4 worm cellular contexts compared by ENCODE assay signal in the genomic region with DNA sequence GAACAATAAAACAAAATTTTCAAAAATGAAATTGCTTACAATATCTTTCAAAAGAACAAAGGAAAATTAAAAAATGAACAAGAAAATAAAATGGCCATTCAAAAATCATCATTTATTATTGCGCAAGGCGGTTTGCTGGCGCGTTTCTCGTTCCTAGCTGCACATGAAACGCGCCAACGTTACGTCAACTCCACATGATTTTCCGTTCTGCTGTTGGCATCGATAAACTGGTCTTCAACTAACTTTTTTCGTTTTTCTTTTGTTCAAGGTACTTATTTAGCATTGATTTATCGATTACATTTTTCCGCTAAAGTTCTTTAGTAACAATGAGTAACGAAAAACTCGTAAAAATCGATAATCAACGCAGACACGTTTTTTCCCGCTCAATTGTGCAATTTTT.
TF ChIP-seq lines count a peak whose summit lies in the region.

A gene (minus strand): TSS at position 75 of the 400 bp plus-strand sequence.
A gene (plus strand): TSS at position 135 of the 400 bp plus-strand sequence.

TF ChIP-seq in whole organism, L2 larva, 48 proteins besides CTCF, POLR2A, EP300 and RAD21 (continues in another document):
- TF ChIP-seq C34F6.9 (tag; optimal IDR thresholded peaks at IDR 0.05; lab: Kevin White, UChicago), result peak; percentile 93
- TF ChIP-seq sem-4 (tag; optimal IDR thresholded peaks at IDR 0.05; lab: Kevin White, UChicago), result peak; percentile 79
- peak; percentile 86 for TF ChIP-seq gmeb-1 (tag; optimal IDR thresholded peaks at IDR 0.05; lab: Kevin White, UChicago)
- peak; percentile 60 for TF ChIP-seq snpc-4 (tag; optimal IDR thresholded peaks at IDR 0.05; lab: Kevin White, UChicago)
- peak; percentile 88 for TF ChIP-seq sma-9 (GFP tag; optimal IDR thresholded peaks at IDR 0.05; lab: Kevin White, UChicago)
- TF ChIP-seq sma-9 (tag; optimal IDR thresholded peaks at IDR 0.05; lab: Kevin White, UChicago), result no peak
- peak; percentile 67 for TF ChIP-seq skn-1 (tag; optimal IDR thresholded peaks at IDR 0.05; lab: Kevin White, UChicago)
- peak; percentile 28 for TF ChIP-seq nhr-237 (tag; optimal IDR thresholded peaks at IDR 0.05; lab: Kevin White, UChicago)
- no peak for TF ChIP-seq ceh-82 (tag; optimal IDR thresholded peaks at IDR 0.05; lab: Kevin White, UChicago)
- peak; percentile 67 to 89 for TF ChIP-seq lsy-2 (tag; optimal IDR thresholded peaks at IDR 0.05; lab: Kevin White, UChicago)
- no peak for TF ChIP-seq dmd-4 (tag; optimal IDR thresholded peaks at IDR 0.05; lab: Kevin White, UChicago)
- no peak for TF ChIP-seq nhr-12 (tag; optimal IDR thresholded peaks at IDR 0.05; lab: Kevin White, UChicago)
- no peak for TF ChIP-seq mbf-1 (tag; optimal IDR thresholded peaks at IDR 0.05; lab: Kevin White, UChicago)
- no peak for TF ChIP-seq Y55F3AM.14 (GFP tag; optimal IDR thresholded peaks at IDR 0.05; lab: Kevin White, UChicago)
- peak; percentile 73 for TF ChIP-seq lin-13 (GFP tag; optimal IDR thresholded peaks at IDR 0.05; lab: Kevin White, UChicago)
- peak; percentile 73 for TF ChIP-seq nhr-21 (tag; optimal IDR thresholded peaks at IDR 0.05; lab: Kevin White, UChicago)
- no peak for TF ChIP-seq ceh-16 (tag; optimal IDR thresholded peaks at IDR 0.05; lab: Kevin White, UChicago)
- TF ChIP-seq mab-5 (tag; optimal IDR thresholded peaks at IDR 0.05; lab: Kevin White, UChicago), result peak; percentile 37
- TF ChIP-seq F13H6.1 (tag; optimal IDR thresholded peaks at IDR 0.05; lab: Kevin White, UChicago), result peak; percentile 83
- peak; percentile 80 for TF ChIP-seq sma-3 (GFP tag; optimal IDR thresholded peaks at IDR 0.05; lab: Kevin White, UChicago)
- TF ChIP-seq alr-1 (tag; optimal IDR thresholded peaks at IDR 0.05; lab: Kevin White, UChicago), result no peak
- peak; percentile 77 for TF ChIP-seq ztf-4 (tag; optimal IDR thresholded peaks at IDR 0.05; lab: Kevin White, UChicago)

TF ChIP-seq in whole organism, L4 larva, 104 proteins besides CTCF, POLR2A, EP300 and RAD21 (continues in another document):
- TF ChIP-seq nhr-48 (tag; optimal IDR thresholded peaks at IDR 0.05; lab: Kevin White, UChicago) (peak; percentile 62), hlh-11 (tag; optimal IDR thresholded peaks at IDR 0.05; lab: Kevin White, UChicago) (peak; percentile 86), lin-39 (tag; optimal IDR thresholded peaks at IDR 0.05; lab: Kevin White, UChicago) (no peak), ceh-28 (tag; optimal IDR thresholded peaks at IDR 0.05; lab: Kevin White, UChicago) (peak; percentile 79), duxl-1 (tag; optimal IDR thresholded peaks at IDR 0.05; lab: Kevin White, UChicago; ENCODE audit: poor library complexity) (peak; percentile 60), dve-1 (tag; optimal IDR thresholded peaks at IDR 0.05; lab: Kevin White, UChicago; ENCODE audit: insufficient read depth) (peak; percentile 83), nhr-11 (tag; optimal IDR thresholded peaks at IDR 0.05; lab: Kevin White, UChicago) (peak; percentile 72), lin-15B (tag; optimal IDR thresholded peaks at IDR 0.05; lab: Kevin White, UChicago) (no peak), nhr-77 (tag; optimal IDR thresholded peaks at IDR 0.05; lab: Kevin White, UChicago) (peak; percentile 88), ZK546.5 (tag; optimal IDR thresholded peaks at IDR 0.05; lab: Kevin White, UChicago) (no peak), mxl-3 (GFP tag; optimal IDR thresholded peaks at IDR 0.05; lab: Kevin White, UChicago) (peak; percentile 76), unc-62 (GFP tag; optimal IDR thresholded peaks at IDR 0.05 in 1 of 2; lab: Kevin White, UChicago) (no peak), unc-62 (tag; optimal IDR thresholded peaks at IDR 0.05; lab: Kevin White, UChicago) (no peak), nhr-102 (tag; optimal IDR thresholded peaks at IDR 0.05; lab: Kevin White, UChicago) (peak; percentile 81), T26A8.4 (GFP tag; IDR thresholded peaks at IDR 0.05; lab: Robert Waterston, UW) (peak; percentile 64), nhr-6 (tag; optimal IDR thresholded peaks at IDR 0.05; lab: Kevin White, UChicago) (peak; percentile 56), lsy-2 (tag; optimal IDR thresholded peaks at IDR 0.05; lab: Kevin White, UChicago) (peak; percentile 44 to 90), ceh-32 (tag; optimal IDR thresholded peaks at IDR 0.05; lab: Kevin White, UChicago; ENCODE audit: poor library complexity) (no peak), F37D6.2 (tag; optimal IDR thresholded peaks at IDR 0.05; lab: Kevin White, UChicago) (peak; percentile 11), sdz-12 (GFP tag; optimal IDR thresholded peaks at IDR 0.05; lab: Kevin White, UChicago) (no peak), lin-13 (GFP tag; optimal IDR thresholded peaks at IDR 0.05; lab: Kevin White, UChicago) (peak; percentile 62), ztf-11 (tag; optimal IDR thresholded peaks at IDR 0.05; lab: Kevin White, UChicago) (no peak)

TF ChIP-seq in whole organism, late embryonic, 69 proteins besides CTCF, POLR2A, EP300 and RAD21 (continues in another document):
- TF ChIP-seq fkh-10 (GFP tag; optimal IDR thresholded peaks at IDR 0.05; lab: Kevin White, UChicago) (no peak), rnt-1 (tag; optimal IDR thresholded peaks at IDR 0.05; lab: Kevin White, UChicago) (peak; percentile 71), ceh-48 (tag; optimal IDR thresholded peaks at IDR 0.05; lab: Kevin White, UChicago) (peak; percentile 64), pros-1 (tag; optimal IDR thresholded peaks at IDR 0.05; lab: Kevin White, UChicago) (no peak), fax-1 (tag; optimal IDR thresholded peaks at IDR 0.05; lab: Kevin White, UChicago) (peak; percentile 39), ceh-24 (tag; optimal IDR thresholded peaks at IDR 0.05; lab: Kevin White, UChicago) (no peak), ttx-3 (tag; optimal IDR thresholded peaks at IDR 0.05; lab: Kevin White, UChicago) (peak; percentile 69), lim-6 (tag; optimal IDR thresholded peaks at IDR 0.05; lab: Kevin White, UChicago) (no peak), ceh-18 (tag; optimal IDR thresholded peaks at IDR 0.05; lab: Kevin White, UChicago) (peak; percentile 72), mec-3 (tag; optimal IDR thresholded peaks at IDR 0.05; lab: Kevin White, UChicago; ENCODE audit: borderline replicate concordance) (no peak), K09A11.1 (tag; optimal IDR thresholded peaks at IDR 0.05; lab: Kevin White, UChicago; ENCODE audit: insufficient read depth) (no peak), unc-86 (tag; optimal IDR thresholded peaks at IDR 0.05; lab: Kevin White, UChicago) (peak; percentile 65), nhr-232 (tag; optimal IDR thresholded peaks at IDR 0.05; lab: Kevin White, UChicago) (peak; percentile 63), ceh-19 (GFP tag; optimal IDR thresholded peaks at IDR 0.05; lab: Kevin White, UChicago) (peak; percentile 48), sdc-2 (tag; optimal IDR thresholded peaks at IDR 0.05; lab: Kevin White, UChicago) (peak; percentile 62), dve-1 (tag; optimal IDR thresholded peaks at IDR 0.05; lab: Kevin White, UChicago) (peak; percentile 74), nfya-1 (tag; optimal IDR thresholded peaks at IDR 0.05; lab: Kevin White, UChicago) (peak; percentile 71), odd-2 (tag; optimal IDR thresholded peaks at IDR 0.05; lab: Kevin White, UChicago) (peak; percentile 34), hlh-15 (tag; optimal IDR thresholded peaks at IDR 0.05; lab: Kevin White, UChicago) (peak; percentile 21), npax-4 (tag; optimal IDR thresholded peaks at IDR 0.05; lab: Kevin White, UChicago) (peak; percentile 55), madf-2 (tag; optimal IDR thresholded peaks at IDR 0.05; lab: Kevin White, UChicago) (peak; percentile 62), ceh-14 (tag; optimal IDR thresholded peaks at IDR 0.05; lab: Kevin White, UChicago) (peak; percentile 85), fkh-6 (tag; optimal IDR thresholded peaks at IDR 0.05; lab: Kevin White, UChicago) (peak; percentile 31), lin-11 (tag; optimal IDR thresholded peaks at IDR 0.05; lab: Kevin White, UChicago) (peak; percentile 51)

TF ChIP-seq in whole organism, mixed stage, embryonic, 35 proteins besides CTCF, POLR2A, EP300 and RAD21 (continues in another document):
- peak; percentile 71 for TF ChIP-seq zip-8 (tag; optimal IDR thresholded peaks at IDR 0.05; lab: Kevin White, UChicago)
- peak; percentile 80 for TF ChIP-seq lin-13 (tag; optimal IDR thresholded peaks at IDR 0.05; lab: Kevin White, UChicago)
- no peak for TF ChIP-seq nhr-2 (tag; optimal IDR thresholded peaks at IDR 0.05; lab: Kevin White, UChicago)
- TF ChIP-seq ham-2 (GFP tag; optimal IDR thresholded peaks at IDR 0.05; lab: Kevin White, UChicago), result peak; percentile 14
- peak; percentile 10 for TF ChIP-seq unc-62 (GFP tag; optimal IDR thresholded peaks at IDR 0.05; lab: Kevin White, UChicago)
- peak; percentile 72 for TF ChIP-seq mls-2 (tag; optimal IDR thresholded peaks at IDR 0.05; lab: Kevin White, UChicago)
- TF ChIP-seq drap-1 (GFP tag; optimal IDR thresholded peaks at IDR 0.05; lab: Kevin White, UChicago), result peak; percentile 1
- TF ChIP-seq ceh-39 (tag; optimal IDR thresholded peaks at IDR 0.05; lab: Kevin White, UChicago), result peak; percentile 56
- no peak for TF ChIP-seq blmp-1 (tag; optimal IDR thresholded peaks at IDR 0.05; lab: Kevin White, UChicago)
- TF ChIP-seq mab-5 (tag; optimal IDR thresholded peaks at IDR 0.05; lab: Kevin White, UChicago), result no peak
- peak; percentile 23 for TF ChIP-seq pha-4 (tag; optimal IDR thresholded peaks at IDR 0.05; lab: Kevin White, UChicago)
- no peak for TF ChIP-seq elt-3 (tag; optimal IDR thresholded peaks at IDR 0.05; lab: Kevin White, UChicago)
- TF ChIP-seq bed-3 (GFP tag; optimal IDR thresholded peaks at IDR 0.05; lab: Kevin White, UChicago), result peak; percentile 39
- TF ChIP-seq hlh-1 (tag; optimal IDR thresholded peaks at IDR 0.05; lab: Kevin White, UChicago), result peak; percentile 35
- TF ChIP-seq unc-120 (tag; optimal IDR thresholded peaks at IDR 0.05; lab: Kevin White, UChicago; ENCODE audit: poor library complexity, severe bottlenecking), result peak; percentile 55
- no peak for TF ChIP-seq nhr-12 (tag; optimal IDR thresholded peaks at IDR 0.05; lab: Kevin White, UChicago)
- no peak for TF ChIP-seq elt-1 (tag; optimal IDR thresholded peaks at IDR 0.05; lab: Kevin White, UChicago; ENCODE audit: borderline replicate concordance, insufficient read depth)
- TF ChIP-seq ceh-43 (GFP tag; optimal IDR thresholded peaks at IDR 0.05; lab: Kevin White, UChicago), result peak; percentile 68
- peak; percentile 71 for TF ChIP-seq mep-1 (tag; optimal IDR thresholded peaks at IDR 0.05; lab: Kevin White, UChicago)
- TF ChIP-seq lsy-2 (tag; optimal IDR thresholded peaks at IDR 0.05; lab: Kevin White, UChicago), result peak; percentile 73
- TF ChIP-seq nhr-237 (tag; optimal IDR thresholded peaks at IDR 0.05; lab: Kevin White, UChicago), result peak; percentile 67
- TF ChIP-seq tbx-8 (GFP tag; optimal IDR thresholded peaks at IDR 0.05; lab: Kevin White, UChicago), result no peak
- TF ChIP-seq ces-1 (GFP tag; optimal IDR thresholded peaks at IDR 0.05; lab: Kevin White, UChicago), result peak; percentile 37
- peak; percentile 78 for TF ChIP-seq M03D4.4 (tag; optimal IDR thresholded peaks at IDR 0.05; lab: Kevin White, UChicago)
- peak; percentile 12 for TF ChIP-seq lin-32 (GFP tag; optimal IDR thresholded peaks at IDR 0.05; lab: Kevin White, UChicago)
- TF ChIP-seq cnd-1 (tag; optimal IDR thresholded peaks at IDR 0.05; lab: Kevin White, UChicago), result peak; percentile 53
- no peak for TF ChIP-seq unc-39 (tag; optimal IDR thresholded peaks at IDR 0.05; lab: Kevin White, UChicago)
